Worm (Caenorhabditis elegans) whole organism, L2 larva: ENCODE results near the gene ttbk-4.

Source experiments
- C34F6.9 ChIP-seq: fragments of 150-350 bp; optimal IDR thresholded peaks from 2 replicates; lab custom pipeline; 2014; ENCODE audit warnings: missing biosample characterization, missing genetic modification characterization
- F13H6.1 ChIP-seq: sonication (generic microtip); optimal IDR thresholded peaks from 2 replicates; lab custom pipeline; 2016; ENCODE audit warnings: missing genetic modification characterization, missing compliant biosample characterization
- Y55F3AM.14 ChIP-seq: fragments of 200-800 bp; sonication (Bioruptor generic); optimal IDR thresholded peaks from 2 replicates; lab custom pipeline; 2018; ENCODE audit warnings: mild to moderate bottlenecking, missing genetic modification characterization, missing compliant biosample characterization
- ZK546.5 ChIP-seq: sonication (generic microtip); optimal IDR thresholded peaks from 2 replicates; lab custom pipeline; 2017; ENCODE audit warnings: missing biosample characterization, missing genetic modification characterization
- alr-1 ChIP-seq: fragments of 150-350 bp; optimal IDR thresholded peaks from 2 replicates; lab custom pipeline; 2014; ENCODE audit warnings: missing biosample characterization, missing genetic modification characterization
- aly-2 ChIP-seq: fragments of 150-350 bp; optimal IDR thresholded peaks from 2 replicates; lab custom pipeline; 2014; ENCODE audit warnings: missing biosample characterization, missing genetic modification characterization
- blmp-1 ChIP-seq: sonication (generic microtip); optimal IDR thresholded peaks from 2 replicates; lab custom pipeline; 2017; ENCODE audit warnings: missing genetic modification characterization, mild to moderate bottlenecking, missing compliant biosample characterization, antibody characterized with exemption, moderate library complexity; ENCODE audit not compliant: insufficient read depth
- ceh-16 ChIP-seq: fragments of 150-350 bp; optimal IDR thresholded peaks from 2 replicates; lab custom pipeline; 2014; ENCODE audit warnings: missing biosample characterization, missing genetic modification characterization
- ceh-82 ChIP-seq: fragments of 150-350 bp; optimal IDR thresholded peaks from 2 replicates; lab custom pipeline; 2014; ENCODE audit warnings: missing biosample characterization, missing genetic modification characterization
- crh-2 ChIP-seq: sonication (generic microtip); optimal IDR thresholded peaks from 2 replicates; lab custom pipeline; 2017; ENCODE audit warnings: missing biosample characterization, missing genetic modification characterization
- dmd-4 ChIP-seq: sonication (generic microtip); optimal IDR thresholded peaks from 2 replicates; lab custom pipeline; 2017; ENCODE audit warnings: missing biosample characterization, missing genetic modification characterization
- egl-27 ChIP-seq: sonication (generic microtip); optimal IDR thresholded peaks from 3 replicates; lab custom pipeline; 2017; ENCODE audit warnings: missing biosample characterization, missing genetic modification reagents, missing genetic modification characterization
- elt-1 ChIP-seq: fragments of 150-350 bp; optimal IDR thresholded peaks from 2 replicates; lab custom pipeline; 2014; ENCODE audit warnings: missing biosample characterization, missing genetic modification characterization
- elt-3 ChIP-seq: sonication (generic microtip); optimal IDR thresholded peaks from 2 replicates; lab custom pipeline; 2017; ENCODE audit warnings: missing biosample characterization, missing genetic modification characterization
- fos-1 ChIP-seq: fragments of 150-350 bp; optimal IDR thresholded peaks from 2 replicates; lab custom pipeline; 2014; ENCODE audit warnings: missing biosample characterization, missing genetic modification characterization
- gmeb-1 ChIP-seq: fragments of 150-350 bp; optimal IDR thresholded peaks from 2 replicates; lab custom pipeline; 2014; ENCODE audit warnings: missing biosample characterization, missing genetic modification characterization
- lin-11 ChIP-seq: fragments of 150-350 bp; sonication (generic microtip); optimal IDR thresholded peaks from 2 replicates; lab custom pipeline; 2014; ENCODE audit warnings: missing biosample characterization, missing genetic modification characterization, inconsistent platforms, mixed read lengths
- lin-13 ChIP-seq: fragments of 150-350 bp; optimal IDR thresholded peaks from 2 replicates; lab custom pipeline; 2014; ENCODE audit warnings: missing biosample characterization, missing genetic modification reagents, missing genetic modification characterization
- lin-39 ChIP-seq: fragments of 150-350 bp; optimal IDR thresholded peaks from 2 replicates; lab custom pipeline; 2014; ENCODE audit warnings: missing biosample characterization, missing genetic modification reagents, missing genetic modification characterization
- lsy-2 ChIP-seq, 2 experiments: fragments of 150-350 bp in 1 of 2; sonication (generic microtip) in 1 of 2; optimal IDR thresholded peaks; 2 replicates each; lab custom pipeline; 2014 to 2017; ENCODE audit warnings: missing biosample characterization in 2 of 2, missing genetic modification characterization in 2 of 2
- mab-5 ChIP-seq: fragments of 150-350 bp; optimal IDR thresholded peaks from 2 replicates; lab custom pipeline; 2014; ENCODE audit warnings: missing biosample characterization, missing genetic modification characterization
- mbf-1 ChIP-seq: sonication (generic microtip); optimal IDR thresholded peaks from 2 replicates; lab custom pipeline; 2017; ENCODE audit warnings: missing biosample characterization, missing genetic modification characterization
- mdl-1 ChIP-seq, 2 experiments: fragments of 150-350 bp in 1 of 2; sonication (generic microtip) in 1 of 2; optimal IDR thresholded peaks; 2 replicates each; lab custom pipeline; 2017; ENCODE audit warnings: missing biosample characterization in 2 of 2, missing genetic modification characterization in 2 of 2
- nhr-10 ChIP-seq: sonication (generic microtip); optimal IDR thresholded peaks from 2 replicates; lab custom pipeline; 2017; ENCODE audit warnings: missing biosample characterization, missing genetic modification characterization
- nhr-11 ChIP-seq: fragments of 150-350 bp; optimal IDR thresholded peaks from 2 replicates; lab custom pipeline; 2014; ENCODE audit warnings: missing biosample characterization, missing genetic modification characterization
- nhr-12 ChIP-seq: fragments of 150-350 bp; optimal IDR thresholded peaks from 2 replicates; lab custom pipeline; 2014; ENCODE audit warnings: missing biosample characterization, missing genetic modification characterization
- nhr-129 ChIP-seq: fragments of 150-350 bp; optimal IDR thresholded peaks from 2 replicates; lab custom pipeline; 2014; ENCODE audit warnings: missing biosample characterization, missing genetic modification characterization
- nhr-21 ChIP-seq: fragments of 150-350 bp; optimal IDR thresholded peaks from 2 replicates; lab custom pipeline; 2014; ENCODE audit warnings: missing biosample characterization, missing genetic modification characterization
- nhr-23 ChIP-seq: fragments of 150-350 bp; optimal IDR thresholded peaks from 2 replicates; lab custom pipeline; 2014; ENCODE audit warnings: missing biosample characterization, missing genetic modification reagents, missing genetic modification characterization
- nhr-237 ChIP-seq: fragments of 150-350 bp; optimal IDR thresholded peaks from 2 replicates; lab custom pipeline; 2014; ENCODE audit warnings: missing biosample characterization, missing genetic modification characterization
- nhr-25 ChIP-seq: fragments of 150-350 bp; sonication (generic microtip); optimal IDR thresholded peaks from 3 replicates; lab custom pipeline; 2014; ENCODE audit warnings: missing biosample characterization, missing genetic modification characterization
- nhr-6 ChIP-seq: fragments of 150-350 bp; optimal IDR thresholded peaks from 2 replicates; lab custom pipeline; 2014; ENCODE audit warnings: missing biosample characterization, missing genetic modification characterization
- nhr-77 ChIP-seq: fragments of 150-350 bp; optimal IDR thresholded peaks from 2 replicates; lab custom pipeline; 2014; ENCODE audit warnings: missing biosample characterization, missing genetic modification characterization
- sem-4 ChIP-seq: fragments of 150-350 bp; optimal IDR thresholded peaks from 2 replicates; lab custom pipeline; 2014; ENCODE audit warnings: missing biosample characterization, missing genetic modification reagents, missing genetic modification characterization
- skn-1 ChIP-seq: sonication (generic microtip); optimal IDR thresholded peaks from 2 replicates; lab custom pipeline; 2017; ENCODE audit warnings: missing biosample characterization, missing genetic modification characterization
- sma-3 ChIP-seq: sonication (generic microtip); optimal IDR thresholded peaks from 2 replicates; lab custom pipeline; 2016; ENCODE audit warnings: missing genetic modification reagents, missing genetic modification characterization, missing compliant biosample characterization
- sma-9 ChIP-seq, 2 experiments: fragments of 150-350 bp in 1 of 2; sonication (generic microtip) in 1 of 2; optimal IDR thresholded peaks; 2 replicates each; lab custom pipeline; 2014 to 2016; ENCODE audit warnings: missing genetic modification characterization in 2 of 2, mild to moderate bottlenecking in 1 of 2, missing biosample characterization in 1 of 2, missing compliant biosample characterization in 1 of 2, missing genetic modification reagents in 1 of 2, moderate library complexity in 1 of 2
- snpc-4 ChIP-seq: fragments of 150-350 bp; optimal IDR thresholded peaks from 2 replicates; lab custom pipeline; 2014; ENCODE audit warnings: missing biosample characterization, missing genetic modification characterization
- unc-39 ChIP-seq: fragments of 150-350 bp; optimal IDR thresholded peaks from 2 replicates; lab custom pipeline; 2014; ENCODE audit warnings: missing biosample characterization, missing genetic modification characterization
- unc-55 ChIP-seq: fragments of 150-350 bp; sonication (generic microtip); optimal IDR thresholded peaks from 3 replicates; lab custom pipeline; 2014; ENCODE audit warnings: missing biosample characterization, missing genetic modification reagents, missing genetic modification characterization
- unc-62 ChIP-seq: fragments of 150-350 bp; optimal IDR thresholded peaks from 2 replicates; lab custom pipeline; 2014; ENCODE audit warnings: missing biosample characterization, missing genetic modification reagents, missing genetic modification characterization
- zag-1 ChIP-seq: fragments of 150-350 bp; optimal IDR thresholded peaks from 2 replicates; lab custom pipeline; 2014; ENCODE audit warnings: missing biosample characterization, missing genetic modification characterization
- ztf-1 ChIP-seq: fragments of 200-800 bp; sonication (Bioruptor generic); conservative IDR thresholded peaks from 2 replicates; pipeline ENCODE4 v1.3.6; 2022; ENCODE audit warnings: missing genetic modification characterization, missing compliant biosample characterization
- ztf-11 ChIP-seq: sonication (generic microtip); optimal IDR thresholded peaks from 2 replicates; lab custom pipeline; 2017; ENCODE audit warnings: missing biosample characterization, missing genetic modification characterization
- ztf-4 ChIP-seq: fragments of 150-350 bp; optimal IDR thresholded peaks from 2 replicates; lab custom pipeline; 2014; ENCODE audit warnings: missing biosample characterization, missing genetic modification characterization

The ttbk-4 gene

DNA sequence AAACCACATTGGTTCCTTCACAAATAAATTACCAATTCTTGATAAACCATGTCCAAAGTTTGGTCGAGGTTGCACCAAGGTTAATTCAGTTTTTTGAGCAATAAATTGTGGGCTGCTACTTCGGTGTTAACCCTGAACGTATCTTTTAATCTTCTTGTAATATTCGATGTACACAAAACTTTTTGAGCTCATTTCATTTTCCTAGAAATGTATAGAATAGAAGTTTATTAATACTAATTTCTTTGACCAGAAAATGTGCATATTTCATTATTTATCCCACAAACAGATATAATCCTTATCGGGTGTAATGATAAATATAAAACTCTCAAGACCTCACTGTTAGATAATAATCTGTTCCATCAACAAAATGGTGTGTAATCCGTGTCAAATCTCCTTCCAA, 11.0 kb downstream of the ttbk-4 start:
- no peak for TF ChIP-seq ztf-1 (GFP tag; lab: Robert Waterston, UW)
- no peak for TF ChIP-seq nhr-129
- no peak for TF ChIP-seq mab-5
- no peak for TF ChIP-seq lin-11
- TF ChIP-seq nhr-25 = no peak
- TF ChIP-seq nhr-12 = no peak
- TF ChIP-seq dmd-4 (tag; lab: Kevin White, UChicago) = no peak
- TF ChIP-seq nhr-23 = no peak
- no peak for TF ChIP-seq nhr-237 (tag; lab: Kevin White, UChicago)
- no peak for TF ChIP-seq zag-1 (tag; lab: Kevin White, UChicago)

DNA sequence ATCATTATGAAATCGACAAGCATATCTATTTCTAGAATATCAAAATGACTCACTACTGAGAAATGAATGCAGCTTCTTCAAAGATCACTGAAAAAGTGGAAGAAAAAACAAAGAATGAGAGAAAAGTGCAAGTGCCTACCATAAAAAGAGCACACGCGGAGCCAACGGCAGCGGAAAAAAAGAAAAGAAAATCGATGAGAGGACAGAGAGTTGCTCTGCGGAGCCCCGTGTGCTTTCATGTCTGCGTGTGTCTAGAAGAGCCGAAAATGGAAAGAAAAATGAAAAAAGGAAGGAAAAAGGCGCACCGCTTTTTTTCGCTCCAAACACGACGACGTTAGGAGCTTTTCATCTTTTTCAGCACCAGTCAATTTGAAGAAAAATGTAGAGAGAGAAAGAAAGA, 12.2 kb downstream of the ttbk-4 start, which contains the start of gene ipla-7:
Gene ipla-7 (minus strand): TSS at position 122 of the 400 bp plus-strand sequence.
- TF ChIP-seq C34F6.9 (tag; lab: Kevin White, UChicago) (peak; percentile 70), zag-1 (tag; lab: Kevin White, UChicago) (peak; percentile 31), unc-55 (peak; percentile 29), F13H6.1 (tag; lab: Kevin White, UChicago) (peak; percentile 29), ztf-11 (tag; lab: Kevin White, UChicago) (no peak), blmp-1 (tag; lab: Kevin White, UChicago) (no peak), gmeb-1 (tag; lab: Kevin White, UChicago) (no peak), unc-62 (GFP tag; lab: Kevin White, UChicago) (no peak), skn-1 (tag; lab: Kevin White, UChicago) (no peak), nhr-12 (no peak), nhr-11 (tag; lab: Kevin White, UChicago) (no peak), elt-3 (tag; lab: Kevin White, UChicago) (no peak), mbf-1 (tag; lab: Kevin White, UChicago) (no peak), fos-1 (tag; lab: Kevin White, UChicago) (peak; percentile 62), aly-2 (tag; lab: Kevin White, UChicago) (no peak), ceh-16 (no peak), nhr-129 (peak; percentile 11), lin-13 (no peak), nhr-77 (tag; lab: Kevin White, UChicago) (no peak), mdl-1 (tag; optimal IDR thresholded peaks at IDR 0.05; lab: Kevin White, UChicago) (peak in 1 of 2 experiments; percentile 33), lin-39 (tag; lab: Kevin White, UChicago) (no peak), ZK546.5 (no peak), lsy-2 (tag; optimal IDR thresholded peaks at IDR 0.05; lab: Kevin White, UChicago) (peak in 1 of 2 experiments; percentile 21), nhr-6 (tag; lab: Kevin White, UChicago) (no peak), nhr-23 (no peak), dmd-4 (tag; lab: Kevin White, UChicago) (no peak), alr-1 (no peak), crh-2 (tag; lab: Kevin White, UChicago) (peak; percentile 62), snpc-4 (tag; lab: Kevin White, UChicago) (peak; percentile 5), sem-4 (tag; lab: Kevin White, UChicago) (no peak)

- TF ChIP-seq ztf-1 (GFP tag; lab: Robert Waterston, UW) (no peak), mbf-1 (tag; lab: Kevin White, UChicago) (no peak), elt-1 (tag; lab: Kevin White, UChicago) (no peak), fos-1 (tag; lab: Kevin White, UChicago) (peak; percentile 57), crh-2 (tag; lab: Kevin White, UChicago) (no peak), Y55F3AM.14 (GFP tag; lab: Kevin White, UChicago) (no peak), unc-62 (GFP tag; lab: Kevin White, UChicago) (no peak)
These were observed 14.1 kb downstream of the ttbk-4 start for ce11 chrIV:10060795-10061194.

DNA sequence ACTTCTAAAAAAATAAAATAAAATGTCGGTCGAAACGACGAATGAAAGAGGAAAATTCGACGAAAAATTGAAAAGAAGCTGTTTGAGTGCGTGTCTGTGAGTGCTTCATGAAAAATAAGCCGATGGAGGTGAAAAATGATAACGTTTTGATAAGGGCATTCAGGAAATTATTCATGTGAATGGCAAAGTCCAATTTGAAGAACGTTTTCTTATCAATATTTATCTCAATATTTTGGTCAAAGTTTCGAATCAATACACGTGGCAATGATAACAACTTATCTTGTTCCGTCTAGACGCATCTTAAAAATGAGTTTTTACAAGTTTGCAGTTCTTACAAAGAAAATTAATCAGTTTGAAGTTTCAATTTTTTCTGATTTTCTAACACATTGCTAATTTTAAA, 15.8 kb downstream of the ttbk-4 start:
- no peak for TF ChIP-seq nhr-21 (tag; lab: Kevin White, UChicago)
- no peak for TF ChIP-seq nhr-23
- no peak for TF ChIP-seq elt-3 (tag; lab: Kevin White, UChicago)
- TF ChIP-seq dmd-4 (tag; lab: Kevin White, UChicago) = no peak
- peak; percentile 99 for TF ChIP-seq crh-2 (tag; lab: Kevin White, UChicago)
- no peak for TF ChIP-seq unc-39 (tag; lab: Kevin White, UChicago)
- TF ChIP-seq nhr-237 (tag; lab: Kevin White, UChicago) = no peak
- no peak for TF ChIP-seq ceh-82 (tag; lab: Kevin White, UChicago)
- no peak for TF ChIP-seq ztf-4 (tag; lab: Kevin White, UChicago)
- TF ChIP-seq nhr-6 (tag; lab: Kevin White, UChicago) = no peak
- no peak for TF ChIP-seq Y55F3AM.14 (GFP tag; lab: Kevin White, UChicago)
- peak; percentile 7 for TF ChIP-seq sma-3
- no peak for TF ChIP-seq skn-1 (tag; lab: Kevin White, UChicago)
- TF ChIP-seq lin-11 = no peak
- TF ChIP-seq gmeb-1 (tag; lab: Kevin White, UChicago) = no peak
- TF ChIP-seq sem-4 (tag; lab: Kevin White, UChicago) = no peak
- TF ChIP-seq nhr-10 (tag; lab: Kevin White, UChicago) = no peak
- TF ChIP-seq zag-1 (tag; lab: Kevin White, UChicago) = no peak
- no peak for TF ChIP-seq nhr-12
- TF ChIP-seq sma-9 (GFP tag; optimal IDR thresholded peaks at IDR 0.05; lab: Kevin White, UChicago) = peak; percentile 77
- no peak for TF ChIP-seq sma-9 (tag; optimal IDR thresholded peaks at IDR 0.05; lab: Kevin White, UChicago)
- peak; percentile 42 for TF ChIP-seq egl-27 (tag; lab: Kevin White, UChicago)
- no peak for TF ChIP-seq lsy-2 (tag; optimal IDR thresholded peaks at IDR 0.05; lab: Kevin White, UChicago)
- TF ChIP-seq unc-55 = no peak
- TF ChIP-seq F13H6.1 (tag; lab: Kevin White, UChicago) = peak; percentile 55
- TF ChIP-seq lin-13 = no peak
- no peak for TF ChIP-seq lin-39 (tag; lab: Kevin White, UChicago)
- TF ChIP-seq ceh-16 = no peak
- TF ChIP-seq fos-1 (tag; lab: Kevin White, UChicago) = peak; percentile 76
